Fruit fly (Drosophila melanogaster): ENCODE measurements around the gene Tengl3.

The Tengl3 gene

dm6 chr2L:2238151-2238550 lies at the start of gene Tengl3:
Tengl3 (minus strand) TSS chr2L:2238251.
- TF ChIP-seq CG8478 (optimal IDR thresholded peaks at IDR 0.05) (no peak), CTCF (optimal IDR thresholded peaks at IDR 0.05) (no peak)

DNA sequence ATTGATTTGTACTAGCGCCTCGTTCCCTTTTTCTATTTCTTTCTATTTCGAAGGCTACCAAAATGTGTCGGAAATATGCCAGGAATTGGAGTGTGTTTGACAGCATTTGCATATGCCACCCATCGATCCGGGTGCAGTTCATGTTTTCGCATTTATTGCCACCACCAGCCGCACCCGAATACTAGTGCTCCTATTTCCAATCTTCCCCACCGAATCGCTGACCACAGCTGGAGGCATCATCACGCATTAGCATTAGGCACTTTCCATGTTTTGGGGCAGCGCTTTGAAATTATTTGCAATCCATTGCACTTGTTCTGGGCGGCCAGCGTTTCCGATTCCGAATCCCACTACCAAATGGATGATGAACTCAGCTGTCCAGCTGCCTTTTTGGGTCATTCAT lies 49.8 kb upstream of the Tengl3 start, which contains the start of gene CG42658:
Gene CG42658 (minus strand): TSS at position 101 of the 400 bp plus-strand sequence.
- no peak for TF ChIP-seq CTCF (optimal IDR thresholded peaks at IDR 0.05)
- no peak for TF ChIP-seq CG8478 (optimal IDR thresholded peaks at IDR 0.05)

DNA sequence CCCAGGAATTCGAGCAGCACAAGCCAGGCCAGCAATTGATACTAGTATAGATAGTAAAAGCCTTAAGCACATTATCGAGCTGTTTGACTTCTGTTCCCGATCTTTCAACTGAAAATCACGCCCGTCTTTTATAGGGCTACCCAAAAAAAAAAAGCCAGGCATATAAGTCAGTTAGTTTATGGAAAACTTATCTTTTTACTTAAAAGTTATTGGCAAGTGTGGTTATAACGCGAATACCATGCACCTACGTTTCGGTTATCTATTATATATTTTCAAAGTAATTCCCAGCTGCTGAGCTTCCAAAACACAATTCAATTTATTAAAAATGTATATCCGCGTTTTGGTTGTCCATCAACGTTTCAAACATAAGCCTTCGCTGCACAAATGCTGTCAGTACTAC lies 48.7 kb upstream of the Tengl3 start, which contains the start of gene CG31681:
Gene CG31681 (minus strand): TSS at position 101 of the 400 bp plus-strand sequence.
- TF ChIP-seq CG8478 (optimal IDR thresholded peaks at IDR 0.05), result no peak
- TF ChIP-seq CTCF (optimal IDR thresholded peaks at IDR 0.05), result no peak

DNA sequence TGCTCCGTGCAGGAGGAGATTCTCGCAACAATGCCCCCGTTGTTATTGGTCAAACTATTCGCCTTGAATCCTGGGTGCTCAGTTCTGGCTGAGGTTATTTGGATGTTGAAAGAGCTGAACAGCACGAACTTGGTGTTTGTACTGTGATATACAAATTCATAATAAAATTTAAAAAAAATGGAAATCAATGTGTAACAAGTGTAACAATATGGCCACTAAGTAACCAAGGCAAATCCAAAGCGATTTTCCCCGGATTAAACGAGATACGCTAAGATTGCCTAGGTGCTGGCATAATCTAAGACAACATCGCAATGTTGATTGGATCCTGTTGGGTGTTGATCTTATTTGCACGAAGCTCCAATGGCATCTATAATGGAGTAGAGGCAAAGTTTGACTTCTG lies 46.8 kb upstream of the Tengl3 start, which contains the start of gene CG4271:
Gene CG4271 (plus strand): TSS at position 301 of the 400 bp plus-strand sequence.
- TF ChIP-seq CTCF (optimal IDR thresholded peaks at IDR 0.05), result no peak
- TF ChIP-seq CG8478 (optimal IDR thresholded peaks at IDR 0.05), result no peak

dm6 chr2L:2269040-2269439 lies 31.0 kb upstream of the Tengl3 start, which contains the start of gene CG17242:
CG17242 (minus strand) TSS chr2L:2269140.
- TF ChIP-seq CG8478 (optimal IDR thresholded peaks at IDR 0.05) (no peak), CTCF (optimal IDR thresholded peaks at IDR 0.05) (no peak)

DNA sequence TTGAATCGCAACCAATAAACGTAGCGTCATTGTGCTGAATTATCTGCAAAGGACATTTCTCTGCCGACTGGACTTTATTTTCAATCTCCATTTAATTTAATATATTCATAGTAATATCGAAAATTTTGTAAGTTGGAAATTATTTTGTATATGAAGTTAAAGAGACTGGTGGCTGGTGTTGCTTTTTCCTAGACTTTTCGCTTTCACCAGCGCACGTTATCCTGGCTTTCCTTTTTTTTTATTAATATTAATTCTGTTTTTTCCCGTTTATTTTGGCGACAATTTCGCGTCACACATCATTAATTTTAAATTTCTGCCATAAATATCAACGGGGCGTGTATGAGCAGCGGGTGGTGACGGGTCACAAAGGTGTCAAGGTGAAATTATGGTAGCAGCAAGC lies 27.2 kb upstream of the Tengl3 start, which contains the start of gene CG34049:
Gene CG34049 (minus strand): TSS at position 101 of the 400 bp plus-strand sequence.
- no peak for TF ChIP-seq CTCF (optimal IDR thresholded peaks at IDR 0.05)
- TF ChIP-seq CG8478 (optimal IDR thresholded peaks at IDR 0.05), result no peak

DNA sequence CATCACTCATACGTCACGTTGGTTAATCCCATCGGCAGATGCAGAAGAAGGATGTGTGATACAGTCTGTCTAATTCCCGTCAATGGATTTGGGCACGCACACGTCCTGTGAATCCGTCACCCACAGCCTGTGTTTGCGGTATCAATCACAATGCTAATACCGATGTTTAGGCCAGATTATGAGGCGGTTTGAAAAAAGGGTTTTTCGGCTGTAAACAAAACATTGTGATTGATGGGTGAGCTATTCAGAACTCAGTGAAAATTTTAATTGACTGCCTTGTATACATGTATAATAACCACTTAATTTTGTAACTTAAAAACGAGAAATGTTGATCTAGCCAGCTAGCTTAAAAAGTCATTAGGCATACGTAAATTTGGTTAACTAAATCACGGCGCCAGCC lies 25.1 kb upstream of the Tengl3 start, which contains the start of gene CG4270:
Gene CG4270 (plus strand): TSS at position 301 of the 400 bp plus-strand sequence.
- no peak for TF ChIP-seq CG8478 (optimal IDR thresholded peaks at IDR 0.05)
- TF ChIP-seq CTCF (optimal IDR thresholded peaks at IDR 0.05), result no peak

DNA sequence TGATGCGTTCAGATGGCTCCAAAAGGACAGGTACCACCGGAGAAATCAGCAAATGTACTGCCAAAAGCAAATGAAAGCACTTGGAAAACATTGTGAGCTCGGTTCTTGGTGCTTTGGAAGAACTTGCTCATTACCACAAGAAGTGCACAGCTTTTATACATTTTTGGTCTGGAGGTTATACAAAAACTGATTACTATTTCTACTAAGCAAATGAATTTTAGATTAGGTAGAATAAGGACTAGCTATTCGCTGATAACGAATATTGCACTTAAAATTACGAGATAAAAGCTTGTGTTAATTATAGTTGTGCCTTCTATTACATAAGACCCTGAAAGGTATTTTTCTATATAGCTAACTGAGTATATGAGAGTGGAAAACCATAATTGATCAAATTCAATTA lies 16.9 kb upstream of the Tengl3 start, which contains the start of gene Send1:
Gene Send1 (minus strand): TSS at position 101 of the 400 bp plus-strand sequence.
- TF ChIP-seq CTCF (optimal IDR thresholded peaks at IDR 0.05) (no peak), CG8478 (optimal IDR thresholded peaks at IDR 0.05) (no peak)

DNA sequence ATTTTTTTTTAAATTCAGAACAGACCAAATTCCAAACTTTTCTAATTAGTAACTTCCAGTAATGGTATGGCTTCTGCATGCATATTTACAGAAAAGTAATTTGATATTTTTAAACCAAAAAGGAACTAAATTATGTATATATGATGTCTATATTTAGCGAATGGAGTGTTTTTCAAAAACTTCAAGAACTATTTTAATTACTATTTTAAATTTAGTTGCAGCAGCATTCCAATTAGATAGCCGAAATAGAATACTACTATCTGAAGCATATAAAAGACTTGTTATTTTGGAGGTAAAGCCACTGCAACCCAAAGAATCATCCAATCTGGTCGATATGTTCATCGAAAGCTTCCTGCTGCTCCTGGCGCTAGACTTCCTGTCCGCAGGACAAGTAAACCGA lies 14.7 kb upstream of the Tengl3 start, which contains the start of gene CG17234:
Gene CG17234 (plus strand): TSS at position 301 of the 400 bp plus-strand sequence.
- TF ChIP-seq CTCF (optimal IDR thresholded peaks at IDR 0.05), result no peak
- no peak for TF ChIP-seq CG8478 (optimal IDR thresholded peaks at IDR 0.05)

DNA sequence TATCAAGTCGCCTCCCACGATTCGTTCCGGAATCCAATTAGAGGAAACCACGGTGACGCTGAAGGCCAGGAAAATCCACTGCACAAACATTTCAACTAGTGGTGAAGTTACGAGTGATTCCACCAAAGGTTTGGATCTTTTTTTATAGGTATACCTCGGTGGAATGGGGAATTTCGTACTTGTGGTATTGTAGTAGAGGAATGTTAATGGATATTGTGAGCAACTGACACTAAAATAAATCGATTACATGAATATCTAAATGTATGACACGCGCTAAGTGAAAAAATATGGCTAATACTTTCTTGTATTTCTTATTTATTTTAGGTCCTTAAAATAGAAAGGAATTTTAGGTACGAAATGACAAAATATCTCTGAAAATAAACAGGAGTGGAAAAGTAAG lies 14.2 kb upstream of the Tengl3 start, which contains the start of gene CG17239:
Gene CG17239 (minus strand): TSS at position 101 of the 400 bp plus-strand sequence.
- TF ChIP-seq CTCF (optimal IDR thresholded peaks at IDR 0.05), result no peak

DNA sequence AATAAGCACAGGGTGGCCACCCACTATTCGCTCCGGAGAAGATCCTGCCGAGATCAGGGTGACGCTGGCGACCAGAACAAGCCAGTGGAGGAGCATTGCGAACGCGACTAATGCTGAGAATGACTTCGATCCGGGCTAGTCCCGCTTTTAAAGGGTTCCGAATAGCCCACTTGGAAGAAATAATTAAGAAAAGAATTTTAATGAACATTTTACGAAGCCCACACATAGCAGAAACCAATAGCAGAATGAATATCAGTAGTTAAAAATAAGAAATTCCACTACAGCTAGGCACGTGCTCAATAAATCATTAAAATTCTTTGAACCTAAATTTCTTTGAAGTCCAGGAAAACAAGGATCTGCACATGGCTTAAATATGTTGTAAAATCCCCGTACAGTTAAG lies 13.1 kb upstream of the Tengl3 start, which contains the start of gene Ser12:
Gene Ser12 (minus strand): TSS at position 101 of the 400 bp plus-strand sequence.
- no peak for TF ChIP-seq CG8478 (optimal IDR thresholded peaks at IDR 0.05)

DNA sequence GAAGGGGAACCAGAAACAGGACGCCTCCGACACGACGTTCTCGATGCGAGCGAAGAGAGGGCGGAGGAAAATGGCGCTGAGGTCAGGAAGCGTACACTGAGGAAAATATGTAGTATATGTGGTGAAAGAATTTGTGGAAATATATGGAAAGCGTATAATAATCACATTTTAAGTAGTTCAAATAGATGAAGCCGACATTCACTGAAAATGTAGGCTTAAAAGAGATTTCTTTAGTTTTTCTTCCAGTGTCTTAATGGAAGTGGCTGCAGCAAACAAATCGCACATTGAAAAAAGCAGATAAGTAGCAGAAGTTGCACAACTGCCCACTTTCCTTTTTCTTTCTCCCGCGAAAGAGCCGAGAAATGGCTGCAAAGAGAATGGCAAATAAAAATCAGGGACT lies 11.5 kb upstream of the Tengl3 start:
- no peak for TF ChIP-seq CTCF (optimal IDR thresholded peaks at IDR 0.05)
- no peak for TF ChIP-seq CG8478 (optimal IDR thresholded peaks at IDR 0.05)

dm6 chr2L:2242783-2243182 lies 4.7 kb upstream of the Tengl3 start:
- no peak for TF ChIP-seq CTCF (optimal IDR thresholded peaks at IDR 0.05)
- no peak for TF ChIP-seq CG8478 (optimal IDR thresholded peaks at IDR 0.05)

- TF ChIP-seq CTCF (optimal IDR thresholded peaks at IDR 0.05) (no peak), CG8478 (optimal IDR thresholded peaks at IDR 0.05) (no peak)
Observed at dm6 chr2L:2242139-2242538, 4.1 kb upstream of the Tengl3 start, which contains the start of gene CG4267. CG4267 (plus strand) TSS chr2L:2242378.

DNA sequence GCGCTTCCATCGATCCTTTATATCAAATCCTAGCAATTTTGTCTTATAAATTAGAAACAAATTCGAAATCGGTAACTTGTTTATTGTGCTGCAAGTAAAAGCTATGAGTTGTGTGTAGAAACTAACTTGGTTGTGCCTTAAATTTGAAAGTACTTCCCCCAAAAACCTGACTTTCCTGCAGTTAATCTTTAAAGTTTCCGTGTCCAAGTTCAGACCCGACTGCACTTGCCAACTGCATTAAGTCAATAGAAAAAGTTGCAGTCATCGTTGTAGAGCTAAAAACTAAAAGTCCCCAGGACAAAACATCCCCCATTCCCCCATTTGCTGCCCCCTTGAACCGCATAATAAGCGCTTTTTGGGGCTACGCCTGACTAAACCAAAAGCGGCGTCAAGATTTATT lies 2.4 kb upstream of the Tengl3 start, which contains the start of gene Tengl1:
Gene Tengl1 (minus strand): TSS at position 101 of the 400 bp plus-strand sequence.
- TF ChIP-seq CG8478 (optimal IDR thresholded peaks at IDR 0.05), result no peak
- no peak for TF ChIP-seq CTCF (optimal IDR thresholded peaks at IDR 0.05)

- TF ChIP-seq CTCF (optimal IDR thresholded peaks at IDR 0.05) (no peak), CG8478 (optimal IDR thresholded peaks at IDR 0.05) (no peak)
Observed at dm6 chr2L:2239284-2239683, 1.2 kb upstream of the Tengl3 start, which contains the start of gene Tengl2. Tengl2 (minus strand) TSS chr2L:2239384.
